Worm (Caenorhabditis elegans) whole organism, L2 larva: Measurements from ENCODE around the gene ver-3.

Experiments
- ceh-16 ChIP-seq: fragments of 150-350 bp; optimal IDR thresholded peaks from 2 replicates; lab custom pipeline; 2014; ENCODE audit warnings: missing biosample characterization, missing genetic modification characterization
- ztf-11 ChIP-seq: sonication (generic microtip); optimal IDR thresholded peaks from 2 replicates; lab custom pipeline; 2017; ENCODE audit warnings: missing biosample characterization, missing genetic modification characterization

DNA sequence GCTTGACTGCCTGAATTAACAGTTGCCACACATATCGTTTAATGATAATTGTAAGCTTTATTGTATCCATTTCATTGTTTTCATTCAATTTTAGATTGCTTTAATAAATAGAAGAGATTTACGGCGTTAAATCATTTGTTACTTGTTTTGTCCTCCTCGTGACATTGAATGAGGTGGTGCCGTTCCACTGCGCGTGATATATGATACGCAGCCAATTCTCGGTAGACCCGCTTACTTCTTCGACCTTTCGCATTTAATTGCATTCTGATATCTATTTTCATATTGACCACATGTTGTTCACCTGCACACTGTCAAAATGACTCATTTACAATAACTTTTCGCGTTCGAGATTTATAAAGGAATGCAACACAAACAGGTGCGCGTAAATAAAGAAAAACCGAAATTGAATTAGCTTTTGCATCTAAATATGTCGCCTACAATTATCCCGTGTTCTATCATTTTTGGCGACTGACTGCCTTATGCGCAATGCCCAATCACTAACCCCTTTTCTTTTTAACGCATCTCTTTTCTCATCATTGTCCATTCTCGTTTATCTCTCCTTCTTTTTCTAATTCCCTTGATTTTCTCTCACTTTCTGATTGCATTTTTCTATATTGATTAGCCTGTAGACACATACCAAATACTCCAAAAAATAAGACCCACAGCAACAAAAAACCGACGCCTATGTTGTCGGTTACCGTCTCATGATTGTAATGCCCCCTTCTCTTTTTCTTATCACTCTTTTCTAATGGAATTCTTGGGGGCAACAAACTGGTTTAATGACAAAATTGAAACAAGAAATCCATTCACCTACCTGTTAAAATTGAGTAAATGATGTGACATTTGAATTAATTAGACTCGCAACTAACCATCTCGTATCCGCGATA, 22.4 kb downstream of the ver-3 start:
- no peak for TF ChIP-seq ztf-11
- TF ChIP-seq ceh-16 (tag; lab: Kevin White, UChicago), result no peak
